Fruit fly (Drosophila melanogaster): Measurements from ENCODE around the gene Tcs6.

DNA sequence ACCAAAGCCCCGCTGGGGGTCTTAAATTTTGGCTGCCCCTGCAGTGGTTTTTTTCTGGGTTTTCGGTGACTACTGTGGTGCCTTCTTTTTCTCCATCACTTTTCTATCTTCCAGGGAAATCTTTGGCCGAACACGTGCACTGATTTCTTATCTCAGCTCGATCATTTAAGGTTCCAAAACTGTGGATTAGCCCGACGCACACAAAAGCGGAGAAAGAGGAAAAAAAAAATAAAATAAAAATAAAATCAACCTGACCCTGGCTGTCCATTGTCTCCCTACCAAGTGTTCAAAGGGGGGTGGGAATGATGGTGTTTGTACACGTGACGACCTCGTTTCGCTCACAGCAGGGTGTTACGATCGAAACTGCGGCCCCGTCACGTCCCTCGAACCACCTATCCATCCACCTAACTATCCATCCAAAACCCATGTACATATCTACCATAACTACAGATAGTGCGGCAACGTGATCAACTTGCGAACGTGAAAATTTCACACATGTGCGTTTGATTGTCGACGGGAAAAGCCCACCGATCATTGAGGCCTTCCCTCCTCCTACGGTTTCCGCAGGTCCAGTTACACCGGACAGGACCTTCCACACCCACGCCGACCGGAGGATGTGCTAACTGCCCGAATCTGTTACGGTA is 31.3 kb downstream of the Tcs6 start:
- TF ChIP-seq ovo (GFP tag; optimal IDR thresholded peaks at IDR 0.05) (no peak), CG33017 (tag; optimal IDR thresholded peaks at IDR 0.05) (no peak), kay (GFP tag; ENCODE audit: borderline replicate concordance) (no peak), tj (GFP tag; optimal IDR thresholded peaks at IDR 0.05) (no peak), CG12768 (GFP tag; optimal IDR thresholded peaks at IDR 0.05) (no peak), Clk (GFP tag; optimal IDR thresholded peaks at IDR 0.05) (no peak), Hr96 (GFP tag; optimal IDR thresholded peaks at IDR 0.05) (no peak)
